Worm (Caenorhabditis elegans) whole organism, mixed stage, embryonic: Measurements from ENCODE around the gene tsp-12.
A peak's percentile ranks its signal among the peaks of the same experiment; 100 is the strongest.

Experiments used
- M03D4.4 ChIP-seq: sonication (generic microtip); optimal IDR thresholded peaks from 2 replicates; lab custom pipeline; 2017; ENCODE audit warnings: mild to moderate bottlenecking, missing genetic modification characterization, missing compliant biosample characterization
- blmp-1 ChIP-seq: fragments of 150-350 bp; optimal IDR thresholded peaks from 2 replicates; lab custom pipeline; 2014; ENCODE audit warnings: missing biosample characterization, missing genetic modification characterization
- ceh-39 ChIP-seq: fragments of 150-350 bp; optimal IDR thresholded peaks from 2 replicates; lab custom pipeline; 2014; ENCODE audit warnings: missing biosample characterization, missing genetic modification characterization
- ceh-43 ChIP-seq: fragments of 200-800 bp; sonication (Bioruptor generic); optimal IDR thresholded peaks from 2 replicates; lab custom pipeline; 2018; ENCODE audit warnings: mild to moderate bottlenecking, missing genetic modification characterization, moderate library complexity, missing compliant biosample characterization
- ceh-83 ChIP-seq: fragments of 200-800 bp; sonication (Bioruptor generic); optimal IDR thresholded peaks from 2 replicates; lab custom pipeline; 2018; ENCODE audit warnings: mild to moderate bottlenecking, missing genetic modification characterization, missing compliant biosample characterization
- ces-1 ChIP-seq: fragments of 150-350 bp; optimal IDR thresholded peaks from 2 replicates; lab custom pipeline; 2014; ENCODE audit warnings: missing biosample characterization, missing genetic modification reagents, missing genetic modification characterization
- cnd-1 ChIP-seq: fragments of 200-800 bp; sonication (Bioruptor generic); optimal IDR thresholded peaks from 2 replicates; lab custom pipeline; 2018; ENCODE audit warnings: mild to moderate bottlenecking, missing genetic modification characterization, missing compliant biosample characterization
- drap-1 ChIP-seq: fragments of 200-800 bp; sonication (Bioruptor generic); optimal IDR thresholded peaks from 3 replicates; lab custom pipeline; 2018; ENCODE audit warnings: mild to moderate bottlenecking, missing genetic modification characterization, missing compliant biosample characterization
- elt-1 ChIP-seq: sonication (generic microtip); optimal IDR thresholded peaks from 2 replicates; lab custom pipeline; 2017; ENCODE audit warnings: missing genetic modification characterization, mild to moderate bottlenecking, missing compliant biosample characterization, antibody characterized with exemption, moderate library complexity, borderline replicate concordance; ENCODE audit not compliant: insufficient read depth
- elt-3 ChIP-seq: fragments of 150-350 bp; optimal IDR thresholded peaks from 2 replicates; lab custom pipeline; 2014; ENCODE audit warnings: missing biosample characterization, missing genetic modification characterization
- flh-1 ChIP-seq: fragments of 200-800 bp; sonication (Bioruptor generic); optimal IDR thresholded peaks from 2 replicates; lab custom pipeline; 2018; ENCODE audit warnings: mild to moderate bottlenecking, missing genetic modification characterization, moderate library complexity, missing compliant biosample characterization
- ham-2 ChIP-seq: fragments of 200-800 bp; sonication (Bioruptor generic); optimal IDR thresholded peaks from 2 replicates; lab custom pipeline; 2018; ENCODE audit warnings: mild to moderate bottlenecking, missing genetic modification characterization, missing compliant biosample characterization
- lin-13 ChIP-seq: fragments of 150-350 bp; optimal IDR thresholded peaks from 2 replicates; lab custom pipeline; 2014; ENCODE audit warnings: missing biosample characterization, missing genetic modification characterization
- lin-32 ChIP-seq: fragments of 200-800 bp; sonication (Bioruptor generic); optimal IDR thresholded peaks from 2 replicates; lab custom pipeline; 2018; ENCODE audit warnings: mild to moderate bottlenecking, missing genetic modification characterization, missing compliant biosample characterization
- lsy-2 ChIP-seq: fragments of 150-350 bp; optimal IDR thresholded peaks from 2 replicates; lab custom pipeline; 2014; ENCODE audit warnings: missing biosample characterization, missing genetic modification characterization
- mab-5 ChIP-seq: fragments of 150-350 bp; optimal IDR thresholded peaks from 2 replicates; lab custom pipeline; 2014; ENCODE audit warnings: missing biosample characterization, missing genetic modification characterization
- mep-1 ChIP-seq: fragments of 150-350 bp; optimal IDR thresholded peaks from 2 replicates; lab custom pipeline; 2017; ENCODE audit warnings: missing biosample characterization, missing genetic modification reagents, missing genetic modification characterization, inconsistent platforms
- mls-2 ChIP-seq: sonication (generic microtip); optimal IDR thresholded peaks from 2 replicates; lab custom pipeline; 2016; ENCODE audit warnings: mild to moderate bottlenecking, missing genetic modification characterization, moderate library complexity, missing compliant biosample characterization
- nhr-12 ChIP-seq: fragments of 150-350 bp; optimal IDR thresholded peaks from 2 replicates; lab custom pipeline; 2014; ENCODE audit warnings: missing biosample characterization, missing genetic modification characterization
- nhr-2 ChIP-seq: fragments of 150-350 bp; optimal IDR thresholded peaks from 2 replicates; lab custom pipeline; 2014; ENCODE audit warnings: missing biosample characterization, missing genetic modification characterization
- nhr-237 ChIP-seq: fragments of 150-350 bp; optimal IDR thresholded peaks from 2 replicates; lab custom pipeline; 2014; ENCODE audit warnings: missing biosample characterization, missing genetic modification characterization
- nhr-76 ChIP-seq: sonication (generic microtip); optimal IDR thresholded peaks from 2 replicates; lab custom pipeline; 2017; ENCODE audit warnings: missing biosample characterization, missing genetic modification characterization
- pha-4 ChIP-seq: fragments of 150-350 bp; optimal IDR thresholded peaks from 2 replicates; lab custom pipeline; 2018; ENCODE audit warnings: missing biosample characterization, missing genetic modification reagents, missing genetic modification characterization
- sem-2 ChIP-seq: fragments of 200-800 bp; sonication (Bioruptor generic); optimal IDR thresholded peaks from 2 replicates; lab custom pipeline; 2018; ENCODE audit warnings: mild to moderate bottlenecking, missing genetic modification characterization, missing compliant biosample characterization
- snpc-4 ChIP-seq: fragments of 150-350 bp; optimal IDR thresholded peaks from 2 replicates; lab custom pipeline; 2014; ENCODE audit warnings: missing biosample characterization, missing genetic modification characterization
- tbx-8 ChIP-seq: fragments of 200-800 bp; sonication (Bioruptor generic); optimal IDR thresholded peaks from 2 replicates; lab custom pipeline; 2018; ENCODE audit warnings: mild to moderate bottlenecking, missing genetic modification characterization, moderate library complexity, missing compliant biosample characterization
- unc-120 ChIP-seq: sonication (generic microtip); optimal IDR thresholded peaks from 2 replicates; lab custom pipeline; 2017; ENCODE audit warnings: missing genetic modification characterization, missing compliant biosample characterization; ENCODE audit not compliant: poor library complexity, severe bottlenecking
- unc-62 ChIP-seq: fragments of 150-350 bp; optimal IDR thresholded peaks from 2 replicates; lab custom pipeline; 2014; ENCODE audit warnings: missing biosample characterization, missing genetic modification reagents, missing genetic modification characterization
- zip-8 ChIP-seq: fragments of 150-350 bp; optimal IDR thresholded peaks from 2 replicates; lab custom pipeline; 2014; ENCODE audit warnings: missing biosample characterization, missing genetic modification characterization
- ztf-11 ChIP-seq: fragments of 150-350 bp; optimal IDR thresholded peaks from 2 replicates; lab custom pipeline; 2014; ENCODE audit warnings: missing biosample characterization, missing genetic modification characterization

The tsp-12 gene

DNA sequence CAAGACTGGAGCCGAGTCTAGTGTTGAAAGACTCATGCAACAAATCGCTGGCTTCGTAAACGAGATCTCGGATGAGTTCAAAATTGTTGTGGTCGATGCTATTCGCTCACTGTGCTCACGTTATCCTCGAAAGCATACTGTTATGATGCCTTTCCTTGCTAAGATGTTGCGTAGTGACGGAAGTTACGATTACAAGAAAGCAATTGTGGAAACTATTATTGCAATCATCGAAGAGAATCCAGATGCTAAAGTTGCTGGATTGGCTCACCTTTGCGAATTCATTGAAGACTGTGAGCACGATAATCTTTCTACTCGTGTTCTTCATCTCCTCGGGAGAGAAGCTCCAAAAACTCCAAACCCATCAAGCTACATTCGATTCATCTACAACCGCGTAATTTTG is 3.1 kb upstream of the tsp-12 start:
- no peak for TF ChIP-seq mep-1 (tag; lab: Kevin White, UChicago)
- no peak for TF ChIP-seq pha-4 (tag; lab: Kevin White, UChicago)
- no peak for TF ChIP-seq tbx-8 (GFP tag; lab: Kevin White, UChicago)
- no peak for TF ChIP-seq mls-2 (tag; lab: Kevin White, UChicago)
- TF ChIP-seq unc-62 (GFP tag; lab: Kevin White, UChicago) = no peak
- no peak for TF ChIP-seq ceh-43
- TF ChIP-seq nhr-2 (tag; lab: Kevin White, UChicago) = no peak
- no peak for TF ChIP-seq cnd-1 (tag; lab: Kevin White, UChicago)
- no peak for TF ChIP-seq lin-32 (GFP tag; lab: Kevin White, UChicago)
- TF ChIP-seq nhr-237 (tag; lab: Kevin White, UChicago) = no peak
- TF ChIP-seq elt-1 (tag; lab: Kevin White, UChicago) = no peak
- TF ChIP-seq mab-5 = no peak
- TF ChIP-seq flh-1 (GFP tag; lab: Kevin White, UChicago) = no peak
- TF ChIP-seq, all 35 proteins: peak for 0

- TF ChIP-seq tbx-8 (GFP tag; lab: Kevin White, UChicago) (no peak), ces-1 (peak; percentile 92), ztf-11 (no peak), lsy-2 (tag; lab: Kevin White, UChicago) (peak; percentile 92), blmp-1 (tag; lab: Kevin White, UChicago) (no peak), snpc-4 (tag; lab: Kevin White, UChicago) (no peak), sem-2 (GFP tag; lab: Kevin White, UChicago) (no peak), nhr-2 (tag; lab: Kevin White, UChicago) (peak; percentile 28), pha-4 (tag; lab: Kevin White, UChicago) (no peak), zip-8 (tag; lab: Kevin White, UChicago) (no peak), M03D4.4 (tag; lab: Kevin White, UChicago) (no peak), ham-2 (GFP tag; lab: Kevin White, UChicago) (no peak), nhr-12 (no peak), nhr-237 (tag; lab: Kevin White, UChicago) (no peak)
These were observed 1.1 kb upstream of the tsp-12 start, which contains the start of gene copg-1 for ce11 chrIV:10151439-10151997. copg-1 (plus strand) TSS chrIV:10151947.

ce11 chrIV:10148938-10149337 is 1.5 kb downstream of the tsp-12 start, which contains the start of gene pigs-1:
pigs-1 (minus strand) TSS chrIV:10149038.
- no peak for TF ChIP-seq mab-5
- no peak for TF ChIP-seq lin-13 (tag; lab: Kevin White, UChicago)
- no peak for TF ChIP-seq tbx-8 (GFP tag; lab: Kevin White, UChicago)
- TF ChIP-seq pha-4 (tag; lab: Kevin White, UChicago) = no peak
- TF ChIP-seq ceh-83 (GFP tag; lab: Kevin White, UChicago) = no peak
- no peak for TF ChIP-seq nhr-12
- TF ChIP-seq drap-1 (GFP tag; lab: Kevin White, UChicago) = no peak
- TF ChIP-seq ceh-39 = no peak
- no peak for TF ChIP-seq nhr-76 (tag; lab: Kevin White, UChicago)
- no peak for TF ChIP-seq lin-32 (GFP tag; lab: Kevin White, UChicago)
- no peak for TF ChIP-seq blmp-1 (tag; lab: Kevin White, UChicago)
- TF ChIP-seq unc-62 (GFP tag; lab: Kevin White, UChicago) = no peak
- TF ChIP-seq ztf-11 = no peak
- TF ChIP-seq, all 35 proteins: peak for 0

DNA sequence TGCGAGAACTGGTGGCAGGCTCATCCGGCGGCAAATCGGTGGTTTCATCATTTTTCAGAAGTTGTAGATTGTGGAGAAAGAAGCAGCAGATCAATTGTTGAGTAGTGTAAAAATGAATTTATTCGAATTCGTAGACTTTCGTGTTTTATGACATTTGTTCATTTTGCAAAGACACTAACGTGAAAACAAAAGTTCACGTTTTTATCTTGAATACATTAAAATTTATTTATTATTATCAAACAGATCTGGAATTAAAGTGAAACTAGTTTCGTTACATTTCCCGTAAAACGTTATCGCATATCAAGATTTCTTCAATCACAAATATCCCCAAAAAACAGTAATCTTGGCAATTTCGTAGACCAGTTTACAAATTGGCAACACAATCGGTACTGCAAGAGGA is 3.5 kb downstream of the tsp-12 start, which contains the start of gene T14G10.8:
Gene T14G10.8, minus strand, starts transcription at position 101 of the 400 bp plus-strand sequence.
- TF ChIP-seq nhr-76 (tag; lab: Kevin White, UChicago) (no peak), zip-8 (tag; lab: Kevin White, UChicago) (no peak), ceh-43 (no peak), lsy-2 (tag; lab: Kevin White, UChicago) (no peak), M03D4.4 (tag; lab: Kevin White, UChicago) (no peak), elt-3 (tag; lab: Kevin White, UChicago) (no peak)
- TF ChIP-seq, all 35 proteins: peak for 0

- TF ChIP-seq mls-2 (tag; lab: Kevin White, UChicago) (no peak), ceh-39 (no peak), elt-3 (tag; lab: Kevin White, UChicago) (no peak), unc-120 (no peak)
These were observed 5.5 kb downstream of the tsp-12 start for ce11 chrIV:10144909-10145308.
